Worm (Caenorhabditis elegans): ENCODE data around the gene C28C12.12.

C28C12.12 gene

ce11 chrIV:8487183-8487582, 9.0 kb downstream of the C28C12.12 start, which contains the start of gene srlf-3:
Gene srlf-3 (plus strand): TSS chrIV:8487483.
- TF ChIP-seq sea-1 (GFP tag; conservative IDR thresholded peaks at IDR 0.05) (no peak), F13C5.2 (tag; optimal IDR thresholded peaks at IDR 0.05) (no peak), tra-4 (tag; optimal IDR thresholded peaks at IDR 0.05) (no peak), pes-1 (GFP tag; IDR thresholded peaks at IDR 0.05) (no peak), ceh-13 (GFP tag; optimal IDR thresholded peaks at IDR 0.05) (no peak), aly-1 (tag; optimal IDR thresholded peaks at IDR 0.05) (no peak), ets-7 (tag; optimal IDR thresholded peaks at IDR 0.05) (no peak), tbx-11 (GFP tag; IDR thresholded peaks at IDR 0.05) (no peak), hnd-1 (tag; optimal IDR thresholded peaks at IDR 0.05) (no peak), flt-1 (GFP tag; IDR thresholded peaks at IDR 0.05) (no peak), tbx-37 (GFP tag; conservative IDR thresholded peaks at IDR 0.05) (no peak), hmbx-1 (tag; optimal IDR thresholded peaks at IDR 0.05) (no peak), ceh-36 (tag; optimal IDR thresholded peaks at IDR 0.05) (no peak)

- TF ChIP-seq hmg-4 (GFP tag; optimal IDR thresholded peaks at IDR 0.05) (no peak), hnd-1 (tag; optimal IDR thresholded peaks at IDR 0.05) (no peak), tbx-37 (GFP tag; conservative IDR thresholded peaks at IDR 0.05) (no peak), scrt-1 (GFP tag; IDR thresholded peaks at IDR 0.05) (no peak), F13C5.2 (tag; optimal IDR thresholded peaks at IDR 0.05) (no peak), flt-1 (GFP tag; IDR thresholded peaks at IDR 0.05) (no peak), tbx-11 (GFP tag; IDR thresholded peaks at IDR 0.05) (no peak), ets-7 (tag; optimal IDR thresholded peaks at IDR 0.05) (no peak), aly-1 (tag; optimal IDR thresholded peaks at IDR 0.05) (no peak), hmbx-1 (tag; optimal IDR thresholded peaks at IDR 0.05) (no peak), ceh-36 (tag; optimal IDR thresholded peaks at IDR 0.05) (no peak)
Observed at ce11 chrIV:8481308-8481707, 14.9 kb downstream of the C28C12.12 start, which contains the start of gene spp-8. Gene spp-8 (plus strand): TSS chrIV:8481664.

ce11 chrIV:8479346-8479745, 16.8 kb downstream of the C28C12.12 start, which contains the start of gene hlh-12:
Gene hlh-12 (minus strand): TSS chrIV:8479446.
- TF ChIP-seq ceh-13 (GFP tag; optimal IDR thresholded peaks at IDR 0.05) (no peak), B0310.2 (tag; optimal IDR thresholded peaks at IDR 0.05) (no peak), ets-7 (tag; optimal IDR thresholded peaks at IDR 0.05) (no peak), sea-1 (GFP tag; conservative IDR thresholded peaks at IDR 0.05) (no peak), tbx-37 (GFP tag; conservative IDR thresholded peaks at IDR 0.05) (no peak), hnd-1 (tag; optimal IDR thresholded peaks at IDR 0.05) (no peak), pes-1 (GFP tag; IDR thresholded peaks at IDR 0.05) (no peak), aly-1 (tag; optimal IDR thresholded peaks at IDR 0.05) (no peak), hmg-4 (GFP tag; optimal IDR thresholded peaks at IDR 0.05) (no peak), ama-1 (optimal IDR thresholded peaks at IDR 0.05) (no peak), ceh-36 (tag; optimal IDR thresholded peaks at IDR 0.05) (no peak), tbx-11 (GFP tag; IDR thresholded peaks at IDR 0.05) (no peak), hmbx-1 (tag; optimal IDR thresholded peaks at IDR 0.05) (no peak), scrt-1 (GFP tag; IDR thresholded peaks at IDR 0.05) (no peak), tra-4 (tag; optimal IDR thresholded peaks at IDR 0.05) (no peak)

- TF ChIP-seq hnd-1 (tag; optimal IDR thresholded peaks at IDR 0.05) (no peak), ama-1 (optimal IDR thresholded peaks at IDR 0.05) (no peak), aly-1 (tag; optimal IDR thresholded peaks at IDR 0.05) (no peak), scrt-1 (GFP tag; IDR thresholded peaks at IDR 0.05) (no peak), hmg-4 (GFP tag; optimal IDR thresholded peaks at IDR 0.05) (no peak), hmbx-1 (tag; optimal IDR thresholded peaks at IDR 0.05) (no peak), B0310.2 (tag; optimal IDR thresholded peaks at IDR 0.05) (no peak), ets-7 (tag; optimal IDR thresholded peaks at IDR 0.05) (no peak), sea-1 (GFP tag; conservative IDR thresholded peaks at IDR 0.05) (no peak), pes-1 (GFP tag; IDR thresholded peaks at IDR 0.05) (no peak), ceh-13 (GFP tag; optimal IDR thresholded peaks at IDR 0.05) (no peak), flt-1 (GFP tag; IDR thresholded peaks at IDR 0.05) (no peak)
Observed at ce11 chrIV:8478516-8478915, 17.6 kb downstream of the C28C12.12 start.

ce11 chrIV:8476880-8477279, 19.3 kb downstream of the C28C12.12 start, which contains the start of gene spp-10:
Gene spp-10 (plus strand): TSS chrIV:8477180.
- TF ChIP-seq pes-1 (GFP tag; IDR thresholded peaks at IDR 0.05) (no peak), F13C5.2 (tag; optimal IDR thresholded peaks at IDR 0.05) (no peak), hmg-4 (GFP tag; optimal IDR thresholded peaks at IDR 0.05) (no peak)

- TF ChIP-seq aly-1 (tag; optimal IDR thresholded peaks at IDR 0.05) (no peak), F13C5.2 (tag; optimal IDR thresholded peaks at IDR 0.05) (no peak), ets-7 (tag; optimal IDR thresholded peaks at IDR 0.05) (no peak), pes-1 (GFP tag; IDR thresholded peaks at IDR 0.05) (no peak), ceh-13 (GFP tag; optimal IDR thresholded peaks at IDR 0.05) (no peak), B0310.2 (tag; optimal IDR thresholded peaks at IDR 0.05) (no peak), hmg-4 (GFP tag; optimal IDR thresholded peaks at IDR 0.05) (no peak), ceh-36 (tag; optimal IDR thresholded peaks at IDR 0.05) (no peak), tbx-11 (GFP tag; IDR thresholded peaks at IDR 0.05) (no peak), hnd-1 (tag; optimal IDR thresholded peaks at IDR 0.05) (no peak), flt-1 (GFP tag; IDR thresholded peaks at IDR 0.05) (no peak), sea-1 (GFP tag; conservative IDR thresholded peaks at IDR 0.05) (no peak), ama-1 (optimal IDR thresholded peaks at IDR 0.05) (no peak), scrt-1 (GFP tag; IDR thresholded peaks at IDR 0.05) (no peak), tbx-37 (GFP tag; conservative IDR thresholded peaks at IDR 0.05) (no peak), hmbx-1 (tag; optimal IDR thresholded peaks at IDR 0.05) (no peak), tra-4 (tag; optimal IDR thresholded peaks at IDR 0.05) (no peak)
Observed at ce11 chrIV:8476166-8476565, 20.0 kb downstream of the C28C12.12 start.

ce11 chrIV:8475030-8475679, 21.0 kb downstream of the C28C12.12 start:
- TF ChIP-seq pes-1 (GFP tag; IDR thresholded peaks at IDR 0.05) (no peak), tbx-37 (GFP tag; conservative IDR thresholded peaks at IDR 0.05) (no peak), hnd-1 (tag; optimal IDR thresholded peaks at IDR 0.05) (no peak), ceh-13 (GFP tag; optimal IDR thresholded peaks at IDR 0.05) (no peak), F13C5.2 (tag; optimal IDR thresholded peaks at IDR 0.05) (no peak), B0310.2 (tag; optimal IDR thresholded peaks at IDR 0.05) (no peak), tra-4 (tag; optimal IDR thresholded peaks at IDR 0.05) (no peak), ets-7 (tag; optimal IDR thresholded peaks at IDR 0.05) (no peak), hmg-4 (GFP tag; optimal IDR thresholded peaks at IDR 0.05) (no peak), tbx-11 (GFP tag; IDR thresholded peaks at IDR 0.05) (no peak), ama-1 (optimal IDR thresholded peaks at IDR 0.05) (no peak), sea-1 (GFP tag; conservative IDR thresholded peaks at IDR 0.05) (no peak), aly-1 (tag; optimal IDR thresholded peaks at IDR 0.05) (no peak), flt-1 (GFP tag; IDR thresholded peaks at IDR 0.05) (no peak), scrt-1 (GFP tag; IDR thresholded peaks at IDR 0.05) (no peak), ceh-36 (tag; optimal IDR thresholded peaks at IDR 0.05) (no peak)

All from whole organism, early embryonic.